Worm (Caenorhabditis elegans) whole organism, L3 larva: ENCODE data around the gene F09C6.10.

ENCODE experiments used
- nhr-23 ChIP-seq: fragments of 150-350 bp; optimal IDR thresholded peaks from 2 replicates; lab custom pipeline; 2014; ENCODE audit warnings: missing biosample characterization, missing genetic modification reagents, missing genetic modification characterization
- nhr-28 ChIP-seq: fragments of 150-350 bp; optimal IDR thresholded peaks from 2 replicates; lab custom pipeline; 2014; ENCODE audit warnings: missing biosample characterization, missing genetic modification characterization
- zag-1 ChIP-seq: fragments of 150-350 bp; optimal IDR thresholded peaks from 2 replicates; lab custom pipeline; 2014; ENCODE audit warnings: missing biosample characterization, missing genetic modification characterization

- no peak for TF ChIP-seq nhr-23 (tag; lab: Kevin White, UChicago)
- TF ChIP-seq zag-1 (tag; lab: Kevin White, UChicago) = no peak
- TF ChIP-seq nhr-28 = no peak
These were observed 34.1 kb upstream of the F09C6.10 start for ce11 chrV:16950036-16950435.
